Fruit fly (Drosophila melanogaster) whole organism: Measurements from ENCODE around the gene Pos.

Experiments
- CG8478 ChIP-seq: fragments of >200 bp; optimal IDR thresholded peaks from 2 replicates; lab custom pipeline; 2018; ENCODE audit warnings: inconsistent platforms
- EcR ChIP-seq, 2 experiments: fragments of >200 bp; optimal IDR thresholded peaks; 2 replicates each; lab custom pipeline; 2017; ENCODE audit warnings: missing biosample characterization in 2 of 2, missing genetic modification characterization in 2 of 2, missing genetic modification reagents in 2 of 2
- pan ChIP-seq: fragments of >200 bp; optimal IDR thresholded peaks from 2 replicates; lab custom pipeline; 2017
- psq ChIP-seq: fragments of >200 bp; optimal IDR thresholded peaks from 2 replicates; lab custom pipeline; 2017

DNA sequence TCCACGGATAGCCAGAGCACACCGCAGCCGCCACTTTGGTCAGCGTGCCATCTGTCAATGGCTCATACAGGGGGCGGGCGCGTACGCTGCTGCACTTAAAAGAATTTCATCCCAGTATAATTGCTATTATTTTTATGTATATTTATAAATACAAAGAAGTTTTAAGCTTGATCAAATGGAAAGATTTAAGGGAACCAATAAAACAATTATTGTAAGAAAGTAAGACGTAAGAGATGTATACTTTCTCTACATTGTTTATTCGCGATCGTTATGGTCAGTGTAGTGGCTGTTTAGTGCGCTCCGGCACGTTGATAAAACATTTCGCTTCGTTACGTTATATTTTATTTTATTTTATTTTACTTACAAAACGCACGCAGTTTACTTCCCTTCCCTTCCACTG is 46.3 kb upstream of the Pos start:
- no peak for TF ChIP-seq CG8478 (lab: Kevin White, UChicago)
- TF ChIP-seq psq (lab: Kevin White, UChicago): no peak
- TF ChIP-seq EcR (GFP tag; optimal IDR thresholded peaks at IDR 0.05; lab: Kevin White, UChicago): no peak
- no peak for TF ChIP-seq pan (lab: Kevin White, UChicago)
